Fruit fly (Drosophila melanogaster) whole organism, embryonic: ENCODE data around the gene CG46059.

Experiments used
- Bteb2 ChIP-seq: fragments of 200-800 bp; sonication (Bioruptor generic); optimal IDR thresholded peaks from 2 replicates; lab custom pipeline; 2016; ENCODE audit warnings: missing biosample characterization, missing genetic modification characterization
- CG17328 ChIP-seq: fragments of 200-800 bp; sonication (Bioruptor generic); IDR thresholded peaks from 2 replicates; pipeline ENCODE4 v1.3.6; 2022; ENCODE audit warnings: missing biosample characterization, missing genetic modification characterization
- tll ChIP-seq, 2 experiments: fragments of 200-800 bp in 1 of 2; fragments of >200 bp in 1 of 2; sonication (Bioruptor generic) in 1 of 2; optimal IDR thresholded peaks; 2 replicates each; lab custom pipeline; 2017 to 2019; ENCODE audit warnings: missing biosample characterization in 2 of 2, missing genetic modification characterization in 2 of 2, mild to moderate bottlenecking in 1 of 2, moderate library complexity in 1 of 2
- trem ChIP-seq: fragments of 200-800 bp; optimal IDR thresholded peaks from 3 replicates; lab custom pipeline; 2019; ENCODE audit warnings: missing biosample characterization, mild to moderate bottlenecking, missing genetic modification characterization, moderate library complexity

The CG46059 gene

dm6 chr2L:19133465-19134365 lies 49.9 kb downstream of the CG46059 start, which contains the start of gene brat (continued):
- TF ChIP-seq Bteb2 (GFP tag; lab: Kevin White, UChicago) (peak; percentile 35), trem (peak; percentile 85), tll (GFP tag; optimal IDR thresholded peaks at IDR 0.05; lab: Kevin White, UChicago) (peak in 1 of 2 experiments; percentile 36), CG17328 (GFP tag; lab: Robert Waterston, UW) (0 out of 2 replicates have a peak, but pooled peaks have one; percentile 44)
- TF ChIP-seq, all 482 proteins: peak for 263
